Worm (Caenorhabditis elegans) whole organism, early embryonic: ENCODE results near the gene F33A8.7.

Source experiments
- B0310.2 ChIP-seq: sonication (generic microtip); optimal IDR thresholded peaks from 2 replicates; lab custom pipeline; 2016; ENCODE audit warnings: mild to moderate bottlenecking, missing genetic modification characterization, missing compliant biosample characterization
- F13C5.2 ChIP-seq: sonication (generic microtip); optimal IDR thresholded peaks from 2 replicates; lab custom pipeline; 2017; ENCODE audit warnings: mild to moderate bottlenecking, missing genetic modification characterization, inconsistent platforms, missing compliant biosample characterization
- aly-1 ChIP-seq: sonication (generic microtip); optimal IDR thresholded peaks from 2 replicates; lab custom pipeline; 2016; ENCODE audit warnings: missing genetic modification characterization, missing compliant biosample characterization
- ama-1 ChIP-seq: fragments of 150-350 bp; optimal IDR thresholded peaks from 2 replicates; lab custom pipeline; 2014
- ceh-13 ChIP-seq: fragments of 200-800 bp; sonication (Bioruptor generic); optimal IDR thresholded peaks from 2 replicates; lab custom pipeline; 2018; ENCODE audit warnings: mild to moderate bottlenecking, missing genetic modification characterization, missing compliant biosample characterization
- ceh-36 ChIP-seq: sonication (generic microtip); optimal IDR thresholded peaks from 2 replicates; lab custom pipeline; 2016; ENCODE audit warnings: missing genetic modification characterization, inconsistent platforms, missing compliant biosample characterization
- ets-7 ChIP-seq: sonication (generic microtip); optimal IDR thresholded peaks from 2 replicates; lab custom pipeline; 2016; ENCODE audit warnings: missing genotype, missing genetic modification characterization, missing compliant biosample characterization
- flt-1 ChIP-seq: fragments of 200-800 bp; sonication (Bioruptor generic); IDR thresholded peaks from 2 replicates; pipeline ENCODE4 v1.3.6; 2022; ENCODE audit warnings: missing genetic modification characterization, missing compliant biosample characterization
- hmbx-1 ChIP-seq: sonication (generic microtip); optimal IDR thresholded peaks from 2 replicates; lab custom pipeline; 2016; ENCODE audit warnings: mild to moderate bottlenecking, missing genetic modification characterization, missing compliant biosample characterization
- hmg-4 ChIP-seq: fragments of 200-800 bp; sonication (Bioruptor generic); optimal IDR thresholded peaks from 2 replicates; lab custom pipeline; 2018; ENCODE audit warnings: mild to moderate bottlenecking, missing genetic modification characterization, missing compliant biosample characterization
- hnd-1 ChIP-seq: sonication (generic microtip); optimal IDR thresholded peaks from 2 replicates; lab custom pipeline; 2016; ENCODE audit warnings: missing genetic modification characterization, missing compliant biosample characterization
- pes-1 ChIP-seq: fragments of 200-800 bp; sonication (Bioruptor generic); IDR thresholded peaks from 2 replicates; pipeline ENCODE4 v1.3.6; 2022; ENCODE audit warnings: missing genetic modification reagents, missing genetic modification characterization, missing compliant biosample characterization
- scrt-1 ChIP-seq: fragments of 200-800 bp; sonication (Bioruptor generic); IDR thresholded peaks from 2 replicates; pipeline ENCODE4 v1.3.6; 2022; ENCODE audit warnings: missing genetic modification characterization, missing compliant biosample characterization
- sea-1 ChIP-seq: fragments of 200-800 bp; sonication (Bioruptor generic); conservative IDR thresholded peaks from 2 replicates; pipeline ENCODE4 v1.3.6; 2022; ENCODE audit warnings: missing genetic modification characterization, missing compliant biosample characterization
- tbx-11 ChIP-seq: fragments of 200-800 bp; sonication (Bioruptor generic); IDR thresholded peaks from 2 replicates; pipeline ENCODE4 v1.3.6; 2022; ENCODE audit warnings: missing genetic modification characterization, missing compliant biosample characterization
- tbx-37 ChIP-seq: fragments of 200-800 bp; sonication (Bioruptor generic); conservative IDR thresholded peaks from 2 replicates; pipeline ENCODE4 v1.3.6; 2022; ENCODE audit warnings: missing genetic modification reagents, missing genetic modification characterization, missing compliant biosample characterization
- tra-4 ChIP-seq: sonication (generic microtip); optimal IDR thresholded peaks from 2 replicates; lab custom pipeline; 2017; ENCODE audit warnings: missing genetic modification characterization, missing compliant biosample characterization

Gene F33A8.7

DNA sequence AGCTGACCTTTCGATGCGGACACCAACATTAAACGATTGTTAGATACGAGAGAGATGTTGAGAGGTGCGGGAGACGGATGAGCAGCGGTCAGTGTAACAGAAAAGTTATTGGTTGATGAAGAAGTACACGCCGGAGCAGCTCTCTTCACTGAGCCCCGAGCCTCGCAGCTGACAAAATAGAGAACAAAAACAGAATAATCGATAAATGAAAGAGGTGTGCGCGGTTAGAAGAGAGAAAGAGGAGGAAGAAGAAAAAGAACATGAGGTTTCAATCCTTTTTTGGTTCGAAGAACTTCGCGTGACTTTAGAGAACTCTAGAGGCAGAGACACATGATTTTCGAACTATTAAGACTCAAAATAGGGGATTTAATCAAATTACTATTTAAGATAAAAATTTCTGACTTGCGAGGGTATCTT, 16.4 kb upstream of the F33A8.7 start:
- TF ChIP-seq flt-1 (GFP tag; lab: Robert Waterston, UW): no peak
- TF ChIP-seq hmbx-1 (tag; lab: Kevin White, UChicago): no peak
- no peak for TF ChIP-seq tra-4 (tag; lab: Kevin White, UChicago)
- TF ChIP-seq aly-1 (tag; lab: Kevin White, UChicago): no peak
- peak; percentile 10 for TF ChIP-seq F13C5.2
- peak; percentile 20 for TF ChIP-seq ama-1 (lab: Kevin White, UChicago)
- TF ChIP-seq hmg-4 (GFP tag; lab: Kevin White, UChicago): peak; percentile 37
- no peak for TF ChIP-seq tbx-11 (GFP tag; lab: Robert Waterston, UW)
- TF ChIP-seq hnd-1 (tag; lab: Kevin White, UChicago): no peak
- TF ChIP-seq pes-1: no peak

ce11 chrII:11041027-11041426, 15.6 kb upstream of the F33A8.7 start, which contains the start of gene cey-1:
TSS of gene cey-1 (minus strand) at chrII:11041206.
- TF ChIP-seq tbx-11 (GFP tag; lab: Robert Waterston, UW) (no peak), scrt-1 (GFP tag; lab: Robert Waterston, UW) (no peak), ets-7 (tag; lab: Kevin White, UChicago) (no peak), tra-4 (tag; lab: Kevin White, UChicago) (no peak), sea-1 (GFP tag; lab: Robert Waterston, UW) (no peak)

DNA sequence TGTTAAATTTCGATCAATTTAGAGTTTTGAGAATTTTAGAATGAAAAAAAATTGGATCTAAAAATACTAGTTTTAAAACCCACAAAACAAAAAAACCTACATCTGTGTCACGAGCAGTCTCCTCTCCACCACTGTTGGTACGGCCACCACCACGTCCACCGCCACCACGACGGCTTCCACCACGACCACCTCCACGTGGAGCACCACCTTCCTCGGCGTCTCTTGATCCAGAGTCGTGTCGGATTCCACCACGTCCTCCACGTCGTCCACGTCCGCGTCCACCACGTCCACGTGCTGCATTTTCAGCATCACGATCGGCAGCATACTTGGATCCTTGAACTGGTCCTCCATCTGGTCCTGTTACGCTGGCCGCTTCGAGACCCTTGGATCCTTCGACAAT, 14.7 kb upstream of the F33A8.7 start:
- TF ChIP-seq scrt-1 (GFP tag; lab: Robert Waterston, UW) (0 out of 2 replicates have a peak, but pooled peaks have one; percentile 37), ceh-36 (tag; lab: Kevin White, UChicago) (no peak)

DNA sequence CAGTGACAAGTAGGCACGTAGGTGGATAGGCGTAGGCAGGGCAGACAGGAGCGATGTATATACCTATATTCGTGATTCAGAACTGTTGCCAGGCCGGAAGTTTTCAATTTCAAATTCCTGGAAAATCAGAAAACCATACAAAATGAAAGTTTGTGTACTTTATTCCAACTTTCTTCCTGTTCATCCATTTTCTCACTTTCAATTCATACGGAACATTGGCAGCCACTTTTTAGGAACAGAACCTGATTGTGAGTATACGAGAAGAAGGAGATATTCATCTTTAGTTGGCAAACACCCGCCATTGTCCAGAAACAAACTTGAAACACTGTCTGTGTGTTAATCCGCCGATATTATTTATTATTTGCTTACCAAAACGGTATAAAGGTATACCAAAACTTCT, 10.3 kb upstream of the F33A8.7 start, which contains the start of gene srlf-15:
TSS of gene srlf-15 (plus strand) at position 301 of the 400 bp plus-strand sequence.
- TF ChIP-seq tra-4 (tag; lab: Kevin White, UChicago) (no peak), ama-1 (lab: Kevin White, UChicago) (no peak), scrt-1 (GFP tag; lab: Robert Waterston, UW) (no peak), hmg-4 (GFP tag; lab: Kevin White, UChicago) (no peak), sea-1 (GFP tag; lab: Robert Waterston, UW) (no peak), ceh-36 (tag; lab: Kevin White, UChicago) (no peak), ceh-13 (GFP tag; lab: Kevin White, UChicago) (no peak), F13C5.2 (no peak), flt-1 (GFP tag; lab: Robert Waterston, UW) (no peak)

DNA sequence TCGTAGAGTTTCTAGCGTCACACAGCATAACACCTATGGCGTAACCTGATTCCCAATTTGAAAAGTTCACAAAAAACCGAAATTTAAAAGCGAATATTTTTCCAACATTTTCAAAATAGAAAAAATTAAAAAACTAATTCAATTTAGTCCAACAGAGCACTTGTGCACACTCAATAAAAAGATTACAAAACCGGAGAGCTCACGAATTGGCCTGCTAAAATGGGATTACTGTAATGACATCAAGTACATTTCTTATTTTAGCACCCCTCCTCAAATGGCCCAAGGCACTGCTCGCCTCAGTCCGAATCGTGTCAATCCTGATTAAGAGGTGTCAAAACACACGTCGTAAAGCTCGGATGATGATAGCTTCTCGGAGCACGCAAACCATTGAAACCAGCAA, 7.3 kb upstream of the F33A8.7 start:
- no peak for TF ChIP-seq hmbx-1 (tag; lab: Kevin White, UChicago)
- TF ChIP-seq flt-1 (GFP tag; lab: Robert Waterston, UW): no peak
- TF ChIP-seq F13C5.2: no peak
- no peak for TF ChIP-seq hnd-1 (tag; lab: Kevin White, UChicago)
- TF ChIP-seq tbx-11 (GFP tag; lab: Robert Waterston, UW): no peak
- TF ChIP-seq ets-7 (tag; lab: Kevin White, UChicago): no peak
- TF ChIP-seq scrt-1 (GFP tag; lab: Robert Waterston, UW): no peak
- TF ChIP-seq sea-1 (GFP tag; lab: Robert Waterston, UW): no peak
- TF ChIP-seq ceh-13 (GFP tag; lab: Kevin White, UChicago): no peak
- no peak for TF ChIP-seq tbx-37 (GFP tag; lab: Robert Waterston, UW)
- no peak for TF ChIP-seq hmg-4 (GFP tag; lab: Kevin White, UChicago)
- TF ChIP-seq tra-4 (tag; lab: Kevin White, UChicago): no peak
- TF ChIP-seq B0310.2 (tag; lab: Kevin White, UChicago): no peak
- TF ChIP-seq ama-1 (lab: Kevin White, UChicago): no peak
- no peak for TF ChIP-seq pes-1
- no peak for TF ChIP-seq ceh-36 (tag; lab: Kevin White, UChicago)
- TF ChIP-seq aly-1 (tag; lab: Kevin White, UChicago): no peak

DNA sequence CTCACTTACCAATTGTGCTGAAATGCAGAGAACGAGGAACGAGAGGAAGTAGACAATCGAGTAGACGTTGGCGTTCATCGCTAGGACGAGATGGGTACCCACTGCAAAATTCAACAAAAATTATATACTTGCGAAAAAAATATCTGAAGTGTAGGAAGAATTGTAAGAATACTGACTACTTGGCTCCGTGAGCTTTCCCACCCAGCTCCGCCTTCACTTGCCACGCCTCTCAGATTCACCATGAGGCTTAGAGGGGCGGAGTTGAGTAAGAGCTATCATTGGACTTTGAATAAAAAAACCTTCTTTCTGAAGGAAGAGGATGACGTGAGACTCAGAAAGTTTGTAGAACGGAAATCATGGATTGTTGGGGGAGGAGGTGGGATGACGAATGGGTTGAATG, 4.8 kb upstream of the F33A8.7 start, which contains the start of gene nlp-18:
TSS of gene nlp-18 (minus strand) at position 101 of the 400 bp plus-strand sequence.
- TF ChIP-seq scrt-1 (GFP tag; lab: Robert Waterston, UW): no peak
- no peak for TF ChIP-seq sea-1 (GFP tag; lab: Robert Waterston, UW)
- no peak for TF ChIP-seq ceh-36 (tag; lab: Kevin White, UChicago)
- no peak for TF ChIP-seq pes-1
- TF ChIP-seq tbx-11 (GFP tag; lab: Robert Waterston, UW): no peak
- no peak for TF ChIP-seq ama-1 (lab: Kevin White, UChicago)
- TF ChIP-seq tra-4 (tag; lab: Kevin White, UChicago): no peak

- no peak for TF ChIP-seq F13C5.2
- TF ChIP-seq flt-1 (GFP tag; lab: Robert Waterston, UW): no peak
- TF ChIP-seq scrt-1 (GFP tag; lab: Robert Waterston, UW): no peak
- no peak for TF ChIP-seq sea-1 (GFP tag; lab: Robert Waterston, UW)
- no peak for TF ChIP-seq ets-7 (tag; lab: Kevin White, UChicago)
- TF ChIP-seq pes-1: no peak
- no peak for TF ChIP-seq ceh-36 (tag; lab: Kevin White, UChicago)
These were observed 2.3 kb upstream of the F33A8.7 start for ce11 chrII:11027777-11028176.

ce11 chrII:11022023-11022422, 3.4 kb downstream of the F33A8.7 start, which contains the start of gene let-858:
TSS of gene let-858 (plus strand) at chrII:11022370.
- no peak for TF ChIP-seq tra-4 (tag; lab: Kevin White, UChicago)
- TF ChIP-seq hmg-4 (GFP tag; lab: Kevin White, UChicago): no peak
- TF ChIP-seq hmbx-1 (tag; lab: Kevin White, UChicago): no peak
- no peak for TF ChIP-seq ceh-36 (tag; lab: Kevin White, UChicago)
- TF ChIP-seq hnd-1 (tag; lab: Kevin White, UChicago): no peak
- no peak for TF ChIP-seq ets-7 (tag; lab: Kevin White, UChicago)
- no peak for TF ChIP-seq ceh-13 (GFP tag; lab: Kevin White, UChicago)
- no peak for TF ChIP-seq scrt-1 (GFP tag; lab: Robert Waterston, UW)
- TF ChIP-seq pes-1: no peak
- no peak for TF ChIP-seq tbx-11 (GFP tag; lab: Robert Waterston, UW)
- TF ChIP-seq tbx-37 (GFP tag; lab: Robert Waterston, UW): no peak
- TF ChIP-seq ama-1 (lab: Kevin White, UChicago): no peak
